Worm (Caenorhabditis elegans): ENCODE measurements around the gene acs-19.

Gene acs-19

ce11 chrIII:3869292-3869781 lies 5.0 kb downstream of the acs-19 start (continued):
- peak; percentile 89 for TF ChIP-seq madf-3 (GFP tag; IDR thresholded peaks at IDR 0.05)
- no peak for TF ChIP-seq F57A8.1 (GFP tag; optimal IDR thresholded peaks at IDR 0.05)
- TF ChIP-seq F37B4.10 (GFP tag; IDR thresholded peaks at IDR 0.05): no peak
- TF ChIP-seq lin-35 (GFP tag; optimal IDR thresholded peaks at IDR 0.05): peak in 1 of 3 experiments; percentile 57

- no peak for TF ChIP-seq athp-1 (tag; optimal IDR thresholded peaks at IDR 0.05)
- peak; percentile 53 for TF ChIP-seq nhr-80 (tag; optimal IDR thresholded peaks at IDR 0.05)
- TF ChIP-seq dox-1 (GFP tag; IDR thresholded peaks at IDR 0.05): peak; percentile 16; the same call in 1 of the 2 replicates
- no peak for TF ChIP-seq ets-4 (GFP tag; optimal IDR thresholded peaks at IDR 0.05)
- TF ChIP-seq Y95B8A.8 (GFP tag; IDR thresholded peaks at IDR 0.05): 0 out of 2 replicates have a peak, but pooled peaks have one; percentile 30
- TF ChIP-seq lsy-27 (tag; optimal IDR thresholded peaks at IDR 0.05; ENCODE audit: borderline replicate concordance, insufficient read depth): no peak
- TF ChIP-seq cebp-2 (GFP tag; IDR thresholded peaks at IDR 0.05): 0 out of 2 replicates have a peak, but pooled peaks have one; percentile 63
- TF ChIP-seq Y53G8AR.9 (GFP tag; conservative IDR thresholded peaks at IDR 0.05): no peak
- no peak for TF ChIP-seq ceh-27 (GFP tag; optimal IDR thresholded peaks at IDR 0.05)
- TF ChIP-seq mel-28 (tag; optimal IDR thresholded peaks at IDR 0.05; ENCODE audit: borderline replicate concordance): no peak
- TF ChIP-seq zim-3 (tag; optimal IDR thresholded peaks at IDR 0.05): peak; percentile 29
Observed at ce11 chrIII:3871763-3872486, 7.6 kb downstream of the acs-19 start.

DNA sequence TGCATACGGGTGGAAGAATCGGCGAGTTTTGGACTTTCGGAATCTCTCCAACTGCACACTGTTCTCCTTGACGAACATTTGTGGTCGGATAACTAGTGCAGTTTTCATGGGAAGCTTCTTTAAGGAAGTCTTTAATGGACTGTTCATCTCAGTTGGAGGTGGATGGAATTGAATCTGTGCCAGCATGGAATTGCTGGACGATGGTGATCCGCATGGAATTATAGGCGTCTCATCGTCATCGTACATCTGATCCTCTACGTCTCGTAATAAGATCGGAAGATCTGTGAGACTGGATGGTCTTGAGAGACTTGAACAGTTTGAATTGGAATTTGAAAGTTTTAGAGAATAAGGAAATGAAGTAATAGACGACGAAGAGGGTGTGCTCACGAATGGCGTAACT lies 8.7 kb downstream of the acs-19 start:
- TF ChIP-seq Y95B8A.8 (GFP tag; IDR thresholded peaks at IDR 0.05): no peak
- peak; percentile 5 for TF ChIP-seq ama-1 (optimal IDR thresholded peaks at IDR 0.05)
- no peak for TF ChIP-seq ama-1 (GFP tag; optimal IDR thresholded peaks at IDR 0.05)

DNA sequence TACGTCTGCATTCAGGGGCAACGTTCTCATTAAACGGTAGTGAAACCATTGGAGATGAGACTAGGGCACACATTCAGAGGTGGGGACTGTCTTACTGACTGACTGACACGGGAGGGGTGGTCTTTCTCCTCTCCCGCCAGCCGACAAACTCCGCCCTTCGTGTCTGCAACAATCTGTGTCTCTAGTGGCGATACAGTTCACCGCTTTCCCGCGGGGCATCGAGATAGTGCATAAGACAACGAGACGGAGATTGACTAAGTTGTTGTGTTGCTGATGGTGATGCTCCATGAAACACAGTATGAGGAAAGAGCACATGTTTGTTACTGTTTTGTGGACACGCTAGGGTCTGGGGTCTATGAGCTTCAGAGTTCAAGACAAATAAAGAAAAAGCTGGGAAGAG lies 9.1 kb downstream of the acs-19 start:
- TF ChIP-seq bed-2 (GFP tag; IDR thresholded peaks at IDR 0.05): no peak
- no peak; the same call in 1 of the 2 replicates for TF ChIP-seq dox-1 (GFP tag; IDR thresholded peaks at IDR 0.05)
- TF ChIP-seq ceh-27 (GFP tag; optimal IDR thresholded peaks at IDR 0.05): peak; percentile 32
- TF ChIP-seq F57C9.4 (tag; optimal IDR thresholded peaks at IDR 0.05): no peak
- no peak for TF ChIP-seq F52B5.7 (tag; optimal IDR thresholded peaks at IDR 0.05)
- no peak for TF ChIP-seq mel-28 (tag; optimal IDR thresholded peaks at IDR 0.05; ENCODE audit: borderline replicate concordance)
- no peak for TF ChIP-seq aptf-3 (GFP tag; IDR thresholded peaks at IDR 0.05)
- 0 out of 2 replicates have a peak, but pooled peaks have one; percentile 39 for TF ChIP-seq Y95B8A.8 (GFP tag; IDR thresholded peaks at IDR 0.05)
- no peak for TF ChIP-seq nhr-179 (tag; optimal IDR thresholded peaks at IDR 0.05)
- peak; percentile 90 for TF ChIP-seq zfh-2 (GFP tag; conservative IDR thresholded peaks at IDR 0.05)
- no peak for TF ChIP-seq bed-1 (GFP tag; IDR thresholded peaks at IDR 0.05)
- peak; percentile 74 for TF ChIP-seq nhr-80 (tag; optimal IDR thresholded peaks at IDR 0.05)
- no peak for TF ChIP-seq ceh-79 (tag; optimal IDR thresholded peaks at IDR 0.05)
- no peak for TF ChIP-seq cebp-1 (GFP tag; IDR thresholded peaks at IDR 0.05)
- peak; percentile 58 for TF ChIP-seq cebp-1 (tag; optimal IDR thresholded peaks at IDR 0.05)
- no peak for TF ChIP-seq lir-1 (GFP tag; conservative IDR thresholded peaks at IDR 0.05)
- TF ChIP-seq madf-3 (GFP tag; IDR thresholded peaks at IDR 0.05): 0 out of 2 replicates have a peak, but pooled peaks have one; percentile 5
- TF ChIP-seq him-1 (tag; optimal IDR thresholded peaks at IDR 0.05): no peak
- no peak for TF ChIP-seq ceh-40 (GFP tag; IDR thresholded peaks at IDR 0.05)
- no peak for TF ChIP-seq K12H6.12 (tag; optimal IDR thresholded peaks at IDR 0.05)
- peak; percentile 46; the same call in 1 of the 2 replicates for TF ChIP-seq hmg-1.2 (GFP tag; IDR thresholded peaks at IDR 0.05)
- TF ChIP-seq F55B11.4 (tag; optimal IDR thresholded peaks at IDR 0.05; ENCODE audit: borderline replicate concordance, insufficient read depth): no peak
- no peak for TF ChIP-seq K11D2.4 (GFP tag; IDR thresholded peaks at IDR 0.05)
- 0 out of 2 replicates have a peak, but pooled peaks have one; percentile 5 for TF ChIP-seq egrh-3 (GFP tag; IDR thresholded peaks at IDR 0.05)
- TF ChIP-seq F22D6.2 (tag; optimal IDR thresholded peaks at IDR 0.05): no peak
- TF ChIP-seq attf-5 (GFP tag; optimal IDR thresholded peaks at IDR 0.05): peak; percentile 31
- no peak for TF ChIP-seq tbx-9 (tag; optimal IDR thresholded peaks at IDR 0.05; ENCODE audit: borderline replicate concordance)
- TF ChIP-seq fkh-3 (tag; optimal IDR thresholded peaks at IDR 0.05): no peak
- TF ChIP-seq B0336.3 (GFP tag; IDR thresholded peaks at IDR 0.05): no peak
- no peak for TF ChIP-seq rcor-1 (GFP tag; IDR thresholded peaks at IDR 0.05)
